Fruit fly (Drosophila melanogaster): Measurements from ENCODE around the gene CG4836.

Gene CG4836

DNA sequence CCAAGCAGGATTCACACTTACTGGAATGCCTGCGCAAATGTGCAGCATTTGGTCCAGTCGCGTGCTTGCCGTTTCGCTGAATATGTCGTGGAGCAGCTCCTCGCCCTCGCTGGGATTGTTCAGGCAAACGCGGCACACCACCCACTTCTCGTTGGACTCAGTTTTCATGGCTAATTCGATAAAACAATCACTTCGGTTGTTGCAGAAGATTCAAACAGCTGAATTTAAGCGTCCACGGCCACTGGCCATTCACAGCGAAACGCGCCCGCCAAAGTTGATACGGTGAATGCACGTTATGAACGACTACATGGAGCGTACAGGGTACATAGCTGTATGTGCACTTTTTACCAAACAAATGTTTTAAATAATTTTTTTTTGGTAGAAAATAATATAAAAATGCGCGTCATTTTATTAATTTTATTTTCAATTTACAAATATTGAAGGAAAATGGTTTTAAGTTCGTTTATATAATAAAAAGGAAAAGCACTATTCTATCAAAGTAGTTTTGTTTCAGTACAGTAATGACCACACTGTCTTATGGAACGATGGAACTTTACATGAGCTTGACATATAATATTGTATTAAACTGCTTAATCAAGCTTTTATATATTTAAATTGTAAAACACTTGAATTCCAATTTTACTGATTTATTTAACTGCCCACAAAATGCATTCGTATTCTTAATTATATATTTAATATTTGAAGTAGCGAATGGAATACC, 17.5 kb downstream of the CG4836 start, which contains the start of gene trem (continued):
- TF ChIP-seq CG6791 (GFP tag; IDR thresholded peaks at IDR 0.05; ENCODE audit: partially characterized antibody) (no peak), CG17385 (GFP tag; optimal IDR thresholded peaks at IDR 0.05) (peak; percentile 68), nom (GFP tag; optimal IDR thresholded peaks at IDR 0.05) (no peak), CG9817 (tag; optimal IDR thresholded peaks at IDR 0.05) (peak; percentile 84), grau (tag; optimal IDR thresholded peaks at IDR 0.05) (peak; percentile 99), caup (GFP tag; optimal IDR thresholded peaks at IDR 0.05; ENCODE audit: severe bottlenecking) (peak; percentile 58), gem (tag; optimal IDR thresholded peaks at IDR 0.05) (peak; percentile 83), Pdp1 (GFP tag; optimal IDR thresholded peaks at IDR 0.05) (peak in 1 of 2 experiments; percentile 57), CG33557 (GFP tag; optimal IDR thresholded peaks at IDR 0.05) (peak; percentile 82), lola (GFP tag; optimal IDR thresholded peaks at IDR 0.05) (peak in 1 of 3 experiments; percentile 86), NfI (GFP tag; optimal IDR thresholded peaks at IDR 0.05) (peak; percentile 66), Ptx1 (GFP tag; IDR thresholded peaks at IDR 0.05) (peak; percentile 80), ATbp (GFP tag; optimal IDR thresholded peaks at IDR 0.05) (no peak), Six4 (GFP tag; optimal IDR thresholded peaks at IDR 0.05) (peak; percentile 40), tx (GFP tag; optimal IDR thresholded peaks at IDR 0.05) (no peak), ewg (GFP tag; optimal IDR thresholded peaks at IDR 0.05) (peak; percentile 52), Oli (tag; optimal IDR thresholded peaks at IDR 0.05) (peak; percentile 77), Hr78 (GFP tag; optimal IDR thresholded peaks at IDR 0.05) (no peak), slp2 (GFP tag; optimal IDR thresholded peaks at IDR 0.05) (peak; percentile 27), CG12071 (GFP tag; optimal IDR thresholded peaks at IDR 0.05) (no peak), CG15011 (GFP tag; optimal IDR thresholded peaks at IDR 0.05) (no peak), ftz-f1 (GFP tag; optimal IDR thresholded peaks at IDR 0.05) (no peak), CG34224 (GFP tag; IDR thresholded peaks at IDR 0.05; ENCODE audit: partially characterized antibody) (no peak), Sox100B (GFP tag; optimal IDR thresholded peaks at IDR 0.05) (no peak), Jarid2 (GFP tag; optimal IDR thresholded peaks at IDR 0.05) (no peak), cato (GFP tag; optimal IDR thresholded peaks at IDR 0.05; ENCODE audit: borderline replicate concordance) (peak; percentile 73), gcm2 (GFP tag; optimal IDR thresholded peaks at IDR 0.05) (no peak), CG8388 (GFP tag; optimal IDR thresholded peaks at IDR 0.05) (peak; percentile 66), CG11723 (GFP tag; optimal IDR thresholded peaks at IDR 0.05) (peak; percentile 54), D (optimal IDR thresholded peaks at IDR 0.05) (no peak), D (GFP tag; optimal IDR thresholded peaks at IDR 0.05) (peak; percentile 61), CHES-1-like (GFP tag; optimal IDR thresholded peaks at IDR 0.05) (peak; percentile 28), slbo (GFP tag; IDR thresholded peaks at IDR 0.05) (peak; percentile 91), CG17829 (tag; optimal IDR thresholded peaks at IDR 0.05) (peak; percentile 68), fd3F (GFP tag; optimal IDR thresholded peaks at IDR 0.05) (peak; percentile 67), CG14710 (tag; optimal IDR thresholded peaks at IDR 0.05) (peak; percentile 83), CG6689 (GFP tag; IDR thresholded peaks at IDR 0.05) (peak; percentile 57; the same call in 1 of the 2 replicates), CG10274 (GFP tag; optimal IDR thresholded peaks at IDR 0.05) (peak; percentile 38), CG7987 (GFP tag; optimal IDR thresholded peaks at IDR 0.05) (no peak), CG8089 (GFP tag; optimal IDR thresholded peaks at IDR 0.05) (peak; percentile 16), bsh (GFP tag; optimal IDR thresholded peaks at IDR 0.05) (peak; percentile 29 to 62), Dek (tag; optimal IDR thresholded peaks at IDR 0.05) (peak; percentile 75), CG6765 (GFP tag; optimal IDR thresholded peaks at IDR 0.05) (peak; percentile 19), chinmo (GFP tag; IDR thresholded peaks at IDR 0.05; ENCODE audit: partially characterized antibody) (no peak), maf-S (GFP tag; optimal IDR thresholded peaks at IDR 0.05) (no peak), CG5953 (GFP tag; IDR thresholded peaks at IDR 0.05) (no peak; the same call in 1 of the 2 replicates), HmgZ (tag; optimal IDR thresholded peaks at IDR 0.05) (peak; percentile 18)
